Fruit fly (Drosophila melanogaster): ENCODE data around the gene CG11593.

CG11593 gene

DNA sequence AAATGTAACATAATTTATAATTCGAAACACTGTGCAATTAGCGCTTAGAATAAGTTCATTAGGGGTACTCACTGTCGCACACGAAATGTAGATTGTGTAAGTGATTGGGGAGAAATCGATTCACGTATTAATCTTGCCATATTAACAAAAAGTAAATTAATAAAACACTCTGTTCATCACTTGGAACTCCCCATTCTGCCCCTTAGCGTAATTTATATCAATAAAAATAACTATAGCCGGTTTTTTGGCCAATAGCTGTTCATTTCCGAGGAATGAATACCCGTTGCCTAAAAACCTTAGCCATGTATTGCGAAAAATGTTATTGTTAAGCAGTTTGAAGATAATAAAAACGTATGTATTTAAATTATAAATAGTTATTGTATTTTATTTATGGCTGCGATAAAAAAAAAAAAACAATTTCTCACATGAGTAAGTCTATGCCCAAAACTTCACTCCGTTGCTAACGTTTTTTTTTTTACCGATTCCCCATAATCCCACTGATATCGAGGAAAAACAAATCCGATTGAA is 19.1 kb upstream of the CG11593 start, which contains the start of gene Ugt305A1:
Gene Ugt305A1 (plus strand): TSS at position 478 of the 528 bp plus-strand sequence.
- no peak for TF ChIP-seq noc (tag; optimal IDR thresholded peaks at IDR 0.05)

- TF ChIP-seq noc (tag; optimal IDR thresholded peaks at IDR 0.05) = no peak
Measured at dm6 chr3L:4056812-4057211, 16.5 kb upstream of the CG11593 start.

DNA sequence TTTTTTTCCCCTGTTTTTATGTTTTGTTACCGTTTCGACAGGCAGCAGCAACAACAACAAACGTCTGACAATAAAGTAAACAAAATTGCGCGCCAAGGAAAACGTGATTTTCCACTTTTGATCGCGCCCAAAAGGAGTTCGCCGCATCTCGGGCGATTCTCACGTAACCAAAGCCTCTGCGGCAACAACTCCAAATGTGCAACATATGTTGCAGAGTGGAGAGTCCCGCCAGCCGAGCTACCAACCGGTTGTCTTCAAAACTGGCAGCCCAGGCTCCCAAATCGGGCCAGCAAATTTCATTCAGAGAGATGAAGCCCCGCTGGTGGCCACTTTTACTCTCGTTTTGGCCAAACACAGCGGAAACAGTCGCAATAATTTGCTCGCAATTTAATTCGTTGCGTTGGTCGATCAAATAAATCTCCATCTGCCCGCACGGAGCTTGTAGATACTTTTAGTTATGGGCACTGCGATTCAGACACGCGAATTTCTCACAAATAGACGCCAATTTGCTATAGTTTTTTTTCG is 15.2 kb upstream of the CG11593 start:
- TF ChIP-seq noc (tag; optimal IDR thresholded peaks at IDR 0.05) = no peak

dm6 chr3L:4049082-4049481 is 8.8 kb upstream of the CG11593 start:
- no peak for TF ChIP-seq noc (tag; optimal IDR thresholded peaks at IDR 0.05)

DNA sequence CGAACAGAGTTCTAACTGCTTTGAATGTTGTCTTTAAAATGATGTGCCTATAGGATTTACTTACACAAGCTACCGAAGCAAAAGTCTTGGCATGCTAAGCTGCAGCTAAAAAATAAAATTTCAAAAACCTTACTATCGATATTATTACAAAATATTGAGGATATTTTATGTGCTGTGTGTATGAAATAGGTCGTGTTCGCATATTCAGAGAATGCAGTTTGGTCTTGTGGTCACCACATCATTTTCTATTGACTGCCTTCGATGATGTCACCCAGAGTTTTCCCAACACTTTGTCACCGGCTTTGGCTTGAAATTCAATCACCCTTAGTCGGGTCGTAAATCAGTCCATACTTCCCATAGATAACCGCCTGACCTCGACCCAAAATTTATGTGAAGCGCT is 7.4 kb upstream of the CG11593 start, which contains the start of gene Dpy-30L2:
Gene Dpy-30L2 (minus strand): TSS at position 101 of the 400 bp plus-strand sequence.
- TF ChIP-seq noc (tag; optimal IDR thresholded peaks at IDR 0.05) = no peak

- TF ChIP-seq noc (tag; optimal IDR thresholded peaks at IDR 0.05) = no peak
Measured at dm6 chr3L:4046289-4046688, 6.0 kb upstream of the CG11593 start, which contains the start of gene CG1136. Gene CG1136 (plus strand): TSS chr3L:4046596.

DNA sequence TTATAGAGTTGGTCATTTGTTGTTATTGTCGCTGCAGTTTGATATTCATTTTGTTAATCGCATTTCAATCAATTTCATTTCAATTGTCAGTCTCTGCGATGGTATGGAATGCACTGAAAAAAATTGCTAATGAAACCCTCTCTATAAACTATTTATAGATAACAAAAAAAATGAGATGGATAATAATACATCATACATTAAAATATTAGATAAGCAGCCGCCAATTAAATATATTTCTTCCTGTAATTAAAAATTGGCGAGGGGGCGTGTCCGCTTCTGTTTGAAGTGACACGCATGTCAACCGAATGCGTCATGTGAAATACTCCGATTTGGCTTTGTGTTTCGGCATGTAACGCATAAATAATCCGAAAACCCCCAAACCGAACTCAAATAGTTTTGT is 4.2 kb upstream of the CG11593 start:
- TF ChIP-seq noc (tag; optimal IDR thresholded peaks at IDR 0.05) = no peak

dm6 chr3L:4035499-4035898 is 4.8 kb downstream of the CG11593 start, which contains the start of gene Gr64f:
Gene Gr64f (plus strand): TSS chr3L:4035799.
- TF ChIP-seq noc (tag; optimal IDR thresholded peaks at IDR 0.05) = no peak

dm6 chr3L:4031762-4032161 is 8.5 kb downstream of the CG11593 start, which contains the start of the genes Gr64d and Gr64e:
Gene Gr64d (plus strand): TSS chr3L:4032062.
Gene Gr64e (plus strand): TSS chr3L:4032141.
- TF ChIP-seq noc (tag; optimal IDR thresholded peaks at IDR 0.05) = no peak

- no peak for TF ChIP-seq noc (tag; optimal IDR thresholded peaks at IDR 0.05)
Measured at dm6 chr3L:4028305-4028704, 12.0 kb downstream of the CG11593 start, which contains the start of the genes Gr64b and Gr64c. Gene Gr64b (plus strand): TSS chr3L:4028605. Gene Gr64c (plus strand): TSS chr3L:4028605.

dm6 chr3L:4026506-4026868 is 13.8 kb downstream of the CG11593 start, which contains the start of gene Gr64a:
Gene Gr64a (plus strand): TSS chr3L:4026769.
- TF ChIP-seq noc (tag; optimal IDR thresholded peaks at IDR 0.05) = no peak

dm6 chr3L:4025738-4026505 is 14.4 kb downstream of the CG11593 start, which contains the start of gene CG11594:
Gene CG11594 (minus strand): TSS chr3L:4026011.
- no peak for TF ChIP-seq noc (tag; optimal IDR thresholded peaks at IDR 0.05)

DNA sequence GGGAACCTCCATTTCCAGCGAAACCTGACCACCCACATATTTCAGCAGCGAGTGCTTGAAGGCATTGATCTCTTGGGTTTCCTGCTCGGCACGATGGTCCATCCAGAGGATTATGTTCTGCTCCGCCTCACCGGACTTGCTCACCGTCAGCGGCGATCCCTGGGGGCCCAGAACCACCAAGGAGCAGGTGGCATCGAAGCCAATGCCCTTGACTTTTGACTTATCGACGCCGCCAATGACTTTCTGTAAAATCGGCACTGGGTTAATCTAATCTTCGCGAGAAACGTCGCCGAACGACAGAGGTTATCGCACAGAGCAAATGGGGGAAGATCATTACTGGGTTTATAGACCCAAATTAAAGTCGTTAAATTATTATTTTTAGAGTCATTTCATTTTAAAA is 15.8 kb downstream of the CG11593 start:
- TF ChIP-seq noc (tag; optimal IDR thresholded peaks at IDR 0.05) = no peak

DNA sequence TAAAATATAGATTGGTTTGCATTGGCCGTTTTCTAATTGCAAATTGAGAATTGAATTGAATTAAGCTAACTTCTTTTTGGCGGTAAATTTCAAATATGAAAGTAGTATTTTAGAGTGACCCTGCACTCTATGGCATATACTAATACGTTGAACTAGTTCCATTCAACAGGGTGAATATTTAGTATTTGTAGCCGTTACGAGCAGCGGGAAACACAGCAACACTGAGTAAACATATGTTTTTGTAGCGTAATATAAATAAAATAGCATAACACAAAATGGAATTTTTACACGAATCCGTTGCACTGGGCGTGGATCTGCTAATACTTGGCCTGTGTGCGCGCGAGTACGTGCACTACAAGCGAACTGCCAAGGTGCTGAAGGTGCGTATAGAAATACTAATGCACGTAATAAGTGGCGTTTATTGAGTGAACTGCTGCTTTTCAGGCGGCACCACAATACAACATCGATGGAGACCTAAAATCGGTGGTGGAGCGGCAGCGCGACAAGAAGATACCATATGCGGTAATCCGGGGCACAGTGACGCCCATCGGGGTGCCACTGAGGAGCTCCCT is 18.9 kb downstream of the CG11593 start, which contains the start of gene Mul1:
Gene Mul1 (plus strand): TSS at position 198 of the 572 bp plus-strand sequence.
- TF ChIP-seq noc (tag; optimal IDR thresholded peaks at IDR 0.05) = no peak

- no peak for TF ChIP-seq noc (tag; optimal IDR thresholded peaks at IDR 0.05)
Measured at dm6 chr3L:4018228-4018928, 21.9 kb downstream of the CG11593 start, which contains the start of gene FoxL1. Gene FoxL1 (plus strand): TSS chr3L:4018878.

All from whole organism, larva.